Fruit fly (Drosophila melanogaster) whole organism, embryonic: ENCODE results near the gene CG8958.
A peak's percentile ranks its signal among the peaks of the same experiment; 100 is the strongest.

Experiments
- Ada2b ChIP-seq: fragments of 200-800 bp; sonication (Bioruptor generic); IDR thresholded peaks from 2 replicates; pipeline ENCODE4 v1.3.6; 2022; ENCODE audit warnings: missing biosample characterization, missing genetic modification characterization
- BtbVII ChIP-seq: fragments of 200-800 bp; sonication (Bioruptor generic); optimal IDR thresholded peaks from 3 replicates; lab custom pipeline; 2017; ENCODE audit warnings: missing biosample characterization, mild to moderate bottlenecking, missing genetic modification characterization
- CG1024 ChIP-seq: fragments of 200-800 bp; sonication (Bioruptor generic); IDR thresholded peaks from 2 replicates; pipeline ENCODE4 v1.3.6; 2022; ENCODE audit warnings: missing biosample characterization, missing genetic modification characterization
- CG10274 ChIP-seq: fragments of 200-800 bp; sonication (Bioruptor generic); optimal IDR thresholded peaks from 3 replicates; lab custom pipeline; 2017; ENCODE audit warnings: missing biosample characterization, mild to moderate bottlenecking, missing genetic modification characterization
- CG10321 ChIP-seq: fragments of 200-800 bp; sonication (Bioruptor generic); IDR thresholded peaks from 2 replicates; pipeline ENCODE4 v1.3.6; 2022; ENCODE audit warnings: missing biosample characterization, missing genetic modification characterization
- CG11696 ChIP-seq: fragments of 200-800 bp; sonication (Bioruptor generic); IDR thresholded peaks from 2 replicates; pipeline ENCODE4 v1.3.6; 2022; ENCODE audit warnings: missing biosample characterization, missing genetic modification characterization
- CG15073 ChIP-seq: fragments of 200-800 bp; sonication (Bioruptor generic); optimal IDR thresholded peaks from 2 replicates; lab custom pipeline; 2016; ENCODE audit warnings: missing biosample characterization, missing genetic modification characterization
- CG15269 ChIP-seq: fragments of 200-800 bp; sonication (Bioruptor generic); optimal IDR thresholded peaks from 2 replicates; lab custom pipeline; 2018; ENCODE audit warnings: missing biosample characterization, mild to moderate bottlenecking, missing genetic modification characterization, moderate library complexity
- CG1529 ChIP-seq: fragments of 200-800 bp; sonication (Bioruptor generic); optimal IDR thresholded peaks from 3 replicates; lab custom pipeline; 2018; ENCODE audit warnings: missing biosample characterization, missing genetic modification characterization
- CG1602 ChIP-seq: fragments of 200-800 bp; sonication (Bioruptor generic); optimal IDR thresholded peaks from 3 replicates; lab custom pipeline; 2016; ENCODE audit warnings: missing biosample characterization, missing genetic modification characterization
- CG17612 ChIP-seq: fragments of 200-800 bp; sonication (Bioruptor generic); IDR thresholded peaks from 2 replicates; pipeline ENCODE4 v1.3.6; 2022; ENCODE audit warnings: missing biosample characterization, missing genetic modification characterization
- CG17912 ChIP-seq: fragments of 200-800 bp; sonication (Bioruptor generic); optimal IDR thresholded peaks from 2 replicates; lab custom pipeline; 2018; ENCODE audit warnings: missing biosample characterization, mild to moderate bottlenecking, missing genetic modification characterization
- CG2120 ChIP-seq: fragments of 200-800 bp; sonication (Bioruptor generic); optimal IDR thresholded peaks from 3 replicates; lab custom pipeline; 2016; ENCODE audit warnings: missing biosample characterization, missing genetic modification characterization
- CG2199 ChIP-seq: fragments of 200-800 bp; sonication (Bioruptor generic); IDR thresholded peaks from 3 replicates; pipeline ENCODE4 v1.3.6; 2022; ENCODE audit warnings: missing biosample characterization, missing genetic modification characterization
- CG3163 ChIP-seq: fragments of 200-800 bp; sonication (Bioruptor generic); optimal IDR thresholded peaks from 3 replicates; lab custom pipeline; 2016; ENCODE audit warnings: missing biosample characterization, missing genetic modification characterization
- CG32767 ChIP-seq: fragments of 200-800 bp; sonication (Bioruptor generic); IDR thresholded peaks from 2 replicates; pipeline ENCODE4 v1.3.6; 2022; ENCODE audit warnings: missing biosample characterization, missing genetic modification characterization
- CG34224 ChIP-seq: fragments of 200-800 bp; sonication (Bioruptor generic); IDR thresholded peaks from 3 replicates; pipeline ENCODE4 v1.3.6; 2022; ENCODE audit warnings: missing biosample characterization, missing genetic modification characterization; ENCODE audit not compliant: partially characterized antibody
- CG4360 ChIP-seq: fragments of 200-800 bp; sonication (Bioruptor generic); IDR thresholded peaks from 2 replicates; pipeline ENCODE4 v1.3.6; 2022; ENCODE audit warnings: missing biosample characterization, missing genetic modification characterization
- CG6813 ChIP-seq: fragments of 200-800 bp; sonication (Bioruptor generic); optimal IDR thresholded peaks from 2 replicates; lab custom pipeline; 2017; ENCODE audit warnings: missing biosample characterization, missing genetic modification characterization, mild to moderate bottlenecking, moderate library complexity, missing genetic modification reagents
- CG7786 ChIP-seq: fragments of 200-800 bp; sonication (Bioruptor generic); optimal IDR thresholded peaks from 2 replicates; lab custom pipeline; 2016; ENCODE audit warnings: missing biosample characterization, missing genetic modification characterization
- CG7987 ChIP-seq: fragments of 200-800 bp; sonication (Bioruptor generic); optimal IDR thresholded peaks from 2 replicates; lab custom pipeline; 2018; ENCODE audit warnings: missing biosample characterization, mild to moderate bottlenecking, missing genetic modification characterization, moderate library complexity
- CG8765 ChIP-seq: fragments of 200-800 bp; sonication (Bioruptor generic); IDR thresholded peaks from 2 replicates; pipeline ENCODE4 v1.3.6; 2022; ENCODE audit warnings: missing biosample characterization, missing genetic modification characterization
- CG9215 ChIP-seq: fragments of 200-800 bp; sonication (Bioruptor generic); IDR thresholded peaks from 2 replicates; pipeline ENCODE4 v1.3.6; 2022; ENCODE audit warnings: missing biosample characterization, missing genetic modification characterization
- D19B ChIP-seq: fragments of 200-800 bp; sonication (Bioruptor generic); optimal IDR thresholded peaks from 2 replicates; lab custom pipeline; 2017; ENCODE audit warnings: missing biosample characterization, mild to moderate bottlenecking, missing genetic modification characterization
- Dll ChIP-seq: fragments of 200-800 bp; sonication (Bioruptor generic); IDR thresholded peaks from 4 replicates; pipeline ENCODE4 v1.3.6; 2022; ENCODE audit warnings: missing biosample characterization, missing genetic modification characterization; ENCODE audit not compliant: partially characterized antibody
- Dref ChIP-seq: fragments of 200-800 bp; sonication (Bioruptor generic); IDR thresholded peaks from 2 replicates; pipeline ENCODE4 v1.3.6; 2022; ENCODE audit warnings: missing biosample characterization, missing genetic modification characterization
- Drgx ChIP-seq: fragments of 200-800 bp; sonication (Bioruptor generic); IDR thresholded peaks from 2 replicates; pipeline ENCODE4 v1.3.6; 2022; ENCODE audit warnings: missing biosample characterization, missing genetic modification characterization
- Ets97D ChIP-seq: fragments of 200-800 bp; sonication (Bioruptor generic); optimal IDR thresholded peaks from 3 replicates; lab custom pipeline; 2016; ENCODE audit warnings: missing biosample characterization, missing genetic modification characterization
- Med ChIP-seq: fragments of 200-800 bp; sonication (Bioruptor generic); peaks from one replicate; lab custom pipeline; 2016; ENCODE audit warnings: missing biosample characterization, missing genetic modification characterization, mild to moderate bottlenecking, inconsistent platforms, moderate library complexity
- NFAT ChIP-seq: fragments of 200-800 bp; sonication (Bioruptor generic); IDR thresholded peaks from 2 replicates; pipeline ENCODE4 v1.3.6; 2022; ENCODE audit warnings: missing biosample characterization, missing genetic modification characterization
- Nf-YC ChIP-seq: fragments of 200-800 bp; optimal IDR thresholded peaks from 3 replicates; lab custom pipeline; 2019; ENCODE audit warnings: missing biosample characterization, mild to moderate bottlenecking, missing genetic modification characterization, moderate library complexity
- Oli ChIP-seq: fragments of 200-800 bp; sonication (Bioruptor generic); optimal IDR thresholded peaks from 2 replicates; lab custom pipeline; 2018; ENCODE audit warnings: missing biosample characterization, mild to moderate bottlenecking, missing genetic modification characterization, moderate library complexity
- Optix ChIP-seq: fragments of 200-800 bp; sonication (Bioruptor generic); IDR thresholded peaks from 3 replicates; pipeline ENCODE4 v1.3.6; 2022; ENCODE audit warnings: missing biosample characterization, missing genetic modification characterization
- Pdp1 ChIP-seq, 2 experiments: fragments of 200-800 bp; sonication (Bioruptor generic); optimal IDR thresholded peaks; 3 replicates each; lab custom pipeline; 2016; ENCODE audit warnings: missing biosample characterization in 2 of 2, missing genetic modification characterization in 2 of 2, mild to moderate bottlenecking in 1 of 2, moderate library complexity in 1 of 2
- abd-A ChIP-seq: fragments of 200-800 bp; sonication (Bioruptor generic); optimal IDR thresholded peaks from 3 replicates; lab custom pipeline; 2019; ENCODE audit warnings: missing biosample characterization, mild to moderate bottlenecking, missing genetic modification characterization, moderate library complexity
- ato ChIP-seq: fragments of 200-800 bp; sonication (Bioruptor generic); IDR thresholded peaks from 2 replicates; pipeline ENCODE4 v1.3.6; 2022; ENCODE audit warnings: missing biosample characterization, missing genetic modification characterization; ENCODE audit not compliant: partially characterized antibody
- az2 ChIP-seq: fragments of 200-800 bp; sonication (Bioruptor generic); optimal IDR thresholded peaks from 3 replicates; lab custom pipeline; 2016; ENCODE audit warnings: missing biosample characterization, missing genetic modification characterization
- ci ChIP-seq: fragments of 200-800 bp; sonication (Bioruptor generic); IDR thresholded peaks from 3 replicates; pipeline ENCODE4 v1.3.6; 2022; ENCODE audit warnings: missing biosample characterization, missing genetic modification characterization
- dimm ChIP-seq: fragments of 200-800 bp; sonication (Bioruptor generic); IDR thresholded peaks from 2 replicates; pipeline ENCODE4 v1.3.6; 2022; ENCODE audit warnings: missing biosample characterization, missing genetic modification characterization
- grau ChIP-seq: fragments of 200-800 bp; optimal IDR thresholded peaks from 3 replicates; lab custom pipeline; 2019; ENCODE audit warnings: missing biosample characterization, mild to moderate bottlenecking, missing genetic modification characterization, moderate library complexity
- her ChIP-seq: fragments of 200-800 bp; sonication (Bioruptor generic); optimal IDR thresholded peaks from 2 replicates; lab custom pipeline; 2016; ENCODE audit warnings: missing biosample characterization, missing genetic modification characterization
- hkb ChIP-seq, 2 experiments: fragments of 200-800 bp in 1 of 2; fragments of >200 bp in 1 of 2; sonication (Bioruptor generic) in 1 of 2; IDR thresholded peaks in 1 of 2; optimal IDR thresholded peaks in 1 of 2; 2 replicates each; pipeline versions ENCODE4 v1.3.6 to Lab custom; 2017 to 2022; ENCODE audit warnings: missing biosample characterization in 1 of 2, missing genetic modification characterization in 1 of 2
- klu ChIP-seq: fragments of 200-800 bp; sonication (Bioruptor generic); IDR thresholded peaks from 2 replicates; pipeline ENCODE4 v1.3.6; 2022; ENCODE audit warnings: missing biosample characterization, missing genetic modification characterization
- lab ChIP-seq: fragments of 200-800 bp; sonication (Bioruptor generic); optimal IDR thresholded peaks from 3 replicates; lab custom pipeline; 2017; ENCODE audit warnings: missing biosample characterization, missing genetic modification characterization, mild to moderate bottlenecking, moderate library complexity, missing genetic modification reagents
- mam ChIP-seq: fragments of 200-800 bp; sonication (Bioruptor generic); optimal IDR thresholded peaks from 3 replicates; lab custom pipeline; 2016; ENCODE audit warnings: missing biosample characterization, missing genetic modification characterization
- salm ChIP-seq: fragments of 200-800 bp; sonication (Bioruptor generic); optimal IDR thresholded peaks from 2 replicates; lab custom pipeline; 2018; ENCODE audit warnings: missing biosample characterization, mild to moderate bottlenecking, missing genetic modification characterization
- stc ChIP-seq: fragments of 200-800 bp; sonication (Bioruptor generic); IDR thresholded peaks from 2 replicates; pipeline ENCODE4 v1.3.6; 2022; ENCODE audit warnings: missing biosample characterization, missing genetic modification characterization
- tll ChIP-seq, 2 experiments: fragments of 200-800 bp in 1 of 2; fragments of >200 bp in 1 of 2; sonication (Bioruptor generic) in 1 of 2; optimal IDR thresholded peaks; 2 replicates each; lab custom pipeline; 2017 to 2019; ENCODE audit warnings: missing biosample characterization in 2 of 2, missing genetic modification characterization in 2 of 2, mild to moderate bottlenecking in 1 of 2, moderate library complexity in 1 of 2
- unpg ChIP-seq: fragments of 200-800 bp; sonication (Bioruptor generic); optimal IDR thresholded peaks from 3 replicates; lab custom pipeline; 2018; ENCODE audit warnings: missing biosample characterization, mild to moderate bottlenecking, missing genetic modification characterization, moderate library complexity
- wek ChIP-seq: fragments of 200-800 bp; sonication (Bioruptor generic); optimal IDR thresholded peaks from 3 replicates; lab custom pipeline; 2018; ENCODE audit warnings: missing biosample characterization, mild to moderate bottlenecking, missing genetic modification characterization, moderate library complexity

The CG8958 gene

DNA sequence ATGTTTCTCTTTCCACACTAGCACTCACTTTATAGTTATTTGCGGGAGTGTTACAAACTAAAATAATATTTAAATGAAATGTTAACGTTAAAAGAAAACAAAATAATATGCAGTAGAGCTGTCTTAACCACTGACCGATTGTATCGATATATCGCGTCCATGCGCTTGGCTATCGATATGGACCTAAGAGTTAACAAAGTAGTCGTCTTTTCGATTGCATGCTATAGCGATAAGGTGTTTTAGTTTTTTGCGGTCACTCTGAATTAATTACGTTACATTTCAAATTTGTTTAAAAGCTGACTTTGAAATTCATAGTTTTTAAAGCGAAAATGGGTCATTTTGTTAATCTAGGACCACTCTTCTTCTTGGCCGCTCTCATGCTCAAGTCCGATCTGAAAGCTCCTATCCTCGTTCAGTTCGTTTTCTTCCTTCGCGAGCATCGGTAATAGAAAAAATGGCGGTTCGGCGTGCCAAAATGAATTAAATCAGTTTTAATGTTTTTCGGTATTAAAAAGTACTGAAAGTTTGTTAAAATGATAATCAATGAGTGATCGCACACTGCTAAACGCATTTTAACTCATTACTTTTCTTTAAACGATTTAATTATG, 9.6 kb upstream of the CG8958 start, which contains the start of gene Nipsnap (continued):
- TF ChIP-seq stc (no peak), tll (GFP tag; optimal IDR thresholded peaks at IDR 0.05; lab: Kevin White, UChicago) (no peak), D19B (GFP tag; lab: Kevin White, UChicago) (no peak), CG4360 (GFP tag; lab: Robert Waterston, UW) (no peak), CG32767 (GFP tag; lab: Robert Waterston, UW) (no peak), Pdp1 (GFP tag; optimal IDR thresholded peaks at IDR 0.05; lab: Kevin White, UChicago) (no peak), CG15269 (tag; lab: Kevin White, UChicago) (no peak), CG3163 (GFP tag; lab: Kevin White, UChicago) (no peak), NFAT (GFP tag; lab: Robert Waterston, UW) (no peak), grau (no peak), ato (GFP tag; lab: Robert Waterston, UW) (peak; percentile 98), CG8765 (no peak), CG7987 (GFP tag; lab: Kevin White, UChicago) (no peak), Ets97D (GFP tag; lab: Kevin White, UChicago) (peak; percentile 67), Nf-YC (tag; lab: Kevin White, UChicago) (peak; percentile 20), salm (tag; lab: Kevin White, UChicago) (no peak), CG11696 (GFP tag; lab: Robert Waterston, UW) (no peak), CG2199 (GFP tag; lab: Robert Waterston, UW) (no peak), CG10274 (no peak), lab (GFP tag; lab: Kevin White, UChicago) (no peak), CG34224 (peak; percentile 93), CG1602 (no peak), unpg (GFP tag; lab: Kevin White, UChicago) (no peak), klu (GFP tag; lab: Robert Waterston, UW) (no peak), hkb (optimal IDR thresholded peaks at IDR 0.05; lab: Kevin White, UChicago) (no peak), hkb (GFP tag; IDR thresholded peaks at IDR 0.05; lab: Robert Waterston, UW) (no peak), CG17612 (GFP tag; lab: Robert Waterston, UW) (no peak), mam (GFP tag; lab: Kevin White, UChicago) (no peak), CG1024 (GFP tag; lab: Robert Waterston, UW) (no peak), Med (GFP tag; lab: Kevin White, UChicago) (peak; percentile 61), Drgx (GFP tag; lab: Robert Waterston, UW) (no peak), CG7786 (GFP tag; lab: Kevin White, UChicago) (no peak), CG2120 (GFP tag; lab: Kevin White, UChicago) (peak; percentile 13), CG6813 (GFP tag; lab: Kevin White, UChicago) (no peak), ci (GFP tag; lab: Robert Waterston, UW) (no peak), Ada2b (GFP tag; lab: Robert Waterston, UW) (no peak), CG17912 (no peak), CG10321 (GFP tag; lab: Robert Waterston, UW) (no peak), Oli (tag; lab: Kevin White, UChicago) (no peak), CG9215 (no peak), CG15073 (GFP tag; lab: Kevin White, UChicago) (no peak), Dll (GFP tag; lab: Robert Waterston, UW) (peak; percentile 93), abd-A (tag; lab: Kevin White, UChicago) (no peak), Dref (GFP tag; lab: Robert Waterston, UW) (peak; percentile 98), Optix (no peak), her (GFP tag; lab: Kevin White, UChicago) (no peak), wek (GFP tag; lab: Kevin White, UChicago) (no peak), az2 (GFP tag; lab: Kevin White, UChicago) (no peak), CG1529 (GFP tag; lab: Kevin White, UChicago) (no peak), BtbVII (no peak), dimm (no peak)
